Fruit fly (Drosophila melanogaster): Measurements from ENCODE around the gene CG43814.

DNA sequence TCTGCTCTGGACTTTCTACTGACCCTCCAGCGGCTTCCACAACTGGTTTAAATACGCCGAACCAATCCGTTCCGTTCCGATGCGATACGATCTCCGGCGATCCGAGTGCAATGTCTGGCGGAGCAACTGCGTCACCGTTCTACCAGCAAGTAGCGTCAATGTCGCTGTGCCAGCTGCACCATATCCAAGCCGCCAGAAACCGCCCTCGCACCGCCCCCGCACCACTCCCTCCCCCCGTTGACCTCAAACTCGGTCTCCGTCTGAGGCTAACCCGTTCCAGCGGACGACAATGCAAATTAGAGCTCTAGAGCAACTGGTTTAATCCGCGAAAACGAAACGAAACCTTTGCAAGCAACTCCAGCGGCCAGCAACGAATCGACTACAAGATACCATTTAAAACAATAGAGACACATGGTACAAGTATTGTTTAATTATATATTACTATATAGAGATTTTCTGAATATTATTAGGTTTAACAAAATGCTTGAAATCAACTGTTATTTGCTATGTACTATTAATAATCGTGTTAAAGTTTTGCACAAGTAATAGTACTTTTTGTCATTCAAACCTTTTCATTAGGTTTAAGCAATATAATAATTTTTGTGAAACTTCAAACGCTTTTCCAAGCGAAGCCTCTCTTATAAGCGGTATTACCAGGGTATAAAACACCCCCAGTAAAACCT lies 6.0 kb upstream of the CG43814 start, which contains the start of the genes CG10570 and CG42502:
- TF ChIP-seq Dll (optimal IDR thresholded peaks at IDR 0.05): no peak
- TF ChIP-seq psq (optimal IDR thresholded peaks at IDR 0.05): no peak
